Worm (Caenorhabditis elegans) whole organism, L4 larva: ENCODE data around the gene srd-1.

Source experiments
- F10B5.3 ChIP-seq: sonication (generic microtip); optimal IDR thresholded peaks from 2 replicates; lab custom pipeline; 2016; ENCODE audit warnings: mild to moderate bottlenecking, missing genetic modification characterization, missing compliant biosample characterization
- Y48G9A.11 ChIP-seq: fragments of 200-800 bp; sonication (Bioruptor generic); IDR thresholded peaks from 2 replicates; pipeline ENCODE4 v1.3.6; 2022; ENCODE audit warnings: missing genetic modification reagents, missing genetic modification characterization, missing compliant biosample characterization
- aha-1 ChIP-seq: fragments of 150-350 bp; peaks from one replicate; lab custom pipeline; 2014; ENCODE audit warnings: missing biosample characterization, missing genetic modification characterization
- aly-2 ChIP-seq: sonication (generic microtip); optimal IDR thresholded peaks from 2 replicates; lab custom pipeline; 2018; ENCODE audit warnings: missing biosample characterization, missing genetic modification characterization
- attf-4 ChIP-seq: sonication (generic microtip); optimal IDR thresholded peaks from 3 replicates; lab custom pipeline; 2017; ENCODE audit warnings: missing biosample characterization, missing genetic modification characterization
- ceh-20 ChIP-seq: fragments of 200-800 bp; sonication (Bioruptor generic); IDR thresholded peaks from 2 replicates; pipeline ENCODE4 v1.3.6; 2022; ENCODE audit warnings: missing genetic modification reagents, missing genetic modification characterization, missing compliant biosample characterization
- ceh-44 ChIP-seq: fragments of 200-800 bp; sonication (Bioruptor generic); IDR thresholded peaks from 2 replicates; pipeline ENCODE4 v1.3.6; 2022; ENCODE audit warnings: missing genetic modification reagents, missing genetic modification characterization, missing compliant biosample characterization
- ceh-62 ChIP-seq: sonication (generic microtip); optimal IDR thresholded peaks from 2 replicates; lab custom pipeline; 2017; ENCODE audit warnings: missing biosample characterization, missing genetic modification characterization
- daf-16 ChIP-seq, 3 experiments: sonication (generic microtip); optimal IDR thresholded peaks; 2 replicates each; lab custom pipeline; 2016 to 2017; ENCODE audit warnings: missing genetic modification characterization in 3 of 3, missing genetic modification reagents in 3 of 3, mild to moderate bottlenecking in 2 of 3, missing compliant biosample characterization in 2 of 3, missing biosample characterization in 1 of 3, moderate library complexity in 1 of 3
- dve-1 ChIP-seq: sonication (generic microtip); optimal IDR thresholded peaks from 2 replicates; lab custom pipeline; 2017; ENCODE audit warnings: antibody characterized with exemption, mild to moderate bottlenecking, missing genetic modification characterization, missing compliant biosample characterization; ENCODE audit not compliant: insufficient read depth
- fos-1 ChIP-seq: fragments of 150-350 bp; optimal IDR thresholded peaks from 2 replicates; lab custom pipeline; 2014; ENCODE audit warnings: missing biosample characterization, missing genetic modification characterization
- gei-8 ChIP-seq: fragments of 200-800 bp; sonication (Bioruptor generic); optimal IDR thresholded peaks from 2 replicates; lab custom pipeline; 2018; ENCODE audit warnings: mild to moderate bottlenecking, missing genetic modification characterization, missing compliant biosample characterization
- hlh-11 ChIP-seq: fragments of 200-800 bp; sonication (Bioruptor generic); optimal IDR thresholded peaks from 2 replicates; lab custom pipeline; 2018; ENCODE audit warnings: mild to moderate bottlenecking, missing genetic modification characterization, missing compliant biosample characterization
- jun-1 ChIP-seq: fragments of 150-350 bp; optimal IDR thresholded peaks from 2 replicates; lab custom pipeline; 2014; ENCODE audit warnings: missing biosample characterization, missing genetic modification reagents, missing genetic modification characterization
- lim-7 ChIP-seq: fragments of 200-800 bp; sonication (Bioruptor generic); IDR thresholded peaks from 2 replicates; pipeline ENCODE4 v1.3.6; 2022; ENCODE audit warnings: missing genetic modification characterization, missing compliant biosample characterization
- lin-13 ChIP-seq: fragments of 150-350 bp; optimal IDR thresholded peaks from 2 replicates; lab custom pipeline; 2014; ENCODE audit warnings: missing biosample characterization, missing genetic modification reagents, missing genetic modification characterization
- lin-39 ChIP-seq: fragments of 150-350 bp; optimal IDR thresholded peaks from 2 replicates; lab custom pipeline; 2014; ENCODE audit warnings: missing biosample characterization, missing genetic modification reagents, missing genetic modification characterization
- mep-1 ChIP-seq: fragments of 150-350 bp; sonication (generic microtip); optimal IDR thresholded peaks from 3 replicates; lab custom pipeline; 2014; ENCODE audit warnings: missing biosample characterization, missing genetic modification characterization
- nhr-102 ChIP-seq: sonication (generic microtip); optimal IDR thresholded peaks from 2 replicates; lab custom pipeline; 2016; ENCODE audit warnings: mild to moderate bottlenecking, missing genetic modification characterization, moderate library complexity, missing compliant biosample characterization
- nhr-11 ChIP-seq: fragments of 150-350 bp; optimal IDR thresholded peaks from 2 replicates; lab custom pipeline; 2014; ENCODE audit warnings: missing biosample characterization, missing genetic modification characterization
- nhr-111 ChIP-seq: fragments of 200-800 bp; sonication (Bioruptor generic); optimal IDR thresholded peaks from 2 replicates; lab custom pipeline; 2018; ENCODE audit warnings: mild to moderate bottlenecking, missing genetic modification characterization, missing compliant biosample characterization
- nhr-42 ChIP-seq: fragments of 200-800 bp; sonication (Bioruptor generic); IDR thresholded peaks from 2 replicates; pipeline ENCODE4 v1.3.6; 2022; ENCODE audit warnings: missing genetic modification characterization, missing compliant biosample characterization
- nhr-6 ChIP-seq: fragments of 150-350 bp; optimal IDR thresholded peaks from 2 replicates; lab custom pipeline; 2014; ENCODE audit warnings: missing biosample characterization, missing genetic modification characterization
- nhr-76 ChIP-seq: fragments of 150-350 bp; optimal IDR thresholded peaks from 2 replicates; lab custom pipeline; 2014; ENCODE audit warnings: missing biosample characterization, missing genetic modification characterization
- php-3 ChIP-seq: fragments of 200-800 bp; sonication (Bioruptor generic); IDR thresholded peaks from 2 replicates; pipeline ENCODE4 v1.3.6; 2022; ENCODE audit warnings: missing genetic modification reagents, missing genetic modification characterization, missing compliant biosample characterization
- pqm-1 ChIP-seq: sonication (generic microtip); optimal IDR thresholded peaks from 2 replicates; lab custom pipeline; 2017; ENCODE audit warnings: missing biosample characterization, missing genetic modification characterization
- saeg-2 ChIP-seq: fragments of 200-800 bp; sonication (Bioruptor generic); IDR thresholded peaks from 2 replicates; pipeline ENCODE4 v1.3.6; 2022; ENCODE audit warnings: missing genetic modification reagents, missing genetic modification characterization, missing compliant biosample characterization
- skn-1 ChIP-seq: fragments of 150-350 bp; optimal IDR thresholded peaks from 2 replicates; lab custom pipeline; 2014; ENCODE audit warnings: missing biosample characterization, missing genetic modification characterization
- snpc-1.2 ChIP-seq: fragments of 200-800 bp; sonication (Bioruptor generic); IDR thresholded peaks from 2 replicates; pipeline ENCODE4 v1.3.6; 2022; ENCODE audit warnings: missing genetic modification reagents, missing genetic modification characterization, missing compliant biosample characterization
- tra-1 ChIP-seq: fragments of 200-800 bp; sonication (Bioruptor generic); IDR thresholded peaks from 2 replicates; pipeline ENCODE4 v1.3.6; 2022; ENCODE audit warnings: missing genetic modification reagents, missing genetic modification characterization, missing compliant biosample characterization
- unc-62 ChIP-seq, 3 experiments: fragments of 150-350 bp in 1 of 3; sonication (generic microtip); optimal IDR thresholded peaks in 2 of 3; peaks in 1 of 3; 1 replicate in 1 of 3; 2 replicates in 2 of 3; lab custom pipeline; 2014 to 2017; ENCODE audit warnings: missing biosample characterization in 3 of 3, missing genetic modification characterization in 3 of 3, missing genetic modification reagents in 3 of 3, missing genotype in 1 of 3
- vab-7 ChIP-seq: fragments of 200-800 bp; sonication (Bioruptor generic); IDR thresholded peaks from 2 replicates; pipeline ENCODE4 v1.3.6; 2022; ENCODE audit warnings: missing genetic modification reagents, missing genetic modification characterization, missing compliant biosample characterization
- zfp-2 ChIP-seq: sonication (generic microtip); optimal IDR thresholded peaks from 2 replicates; lab custom pipeline; 2016; ENCODE audit warnings: mild to moderate bottlenecking, missing genetic modification characterization, missing compliant biosample characterization

The srd-1 gene

ce11 chrII:10167731-10168130, 14.8 kb downstream of the srd-1 start:
- TF ChIP-seq jun-1 (tag; lab: Kevin White, UChicago) (no peak), fos-1 (tag; lab: Kevin White, UChicago) (no peak), hlh-11 (no peak), nhr-76 (tag; lab: Kevin White, UChicago) (no peak), ceh-62 (tag; lab: Kevin White, UChicago) (no peak), Y48G9A.11 (GFP tag; lab: Robert Waterston, UW) (no peak), ceh-20 (GFP tag; lab: Robert Waterston, UW) (no peak), tra-1 (GFP tag; lab: Robert Waterston, UW) (no peak), gei-8 (GFP tag; lab: Kevin White, UChicago) (no peak), F10B5.3 (tag; lab: Kevin White, UChicago) (no peak), pqm-1 (tag; lab: Kevin White, UChicago) (no peak), nhr-102 (no peak), aha-1 (tag; lab: Kevin White, UChicago) (no peak), lin-39 (tag; lab: Kevin White, UChicago) (no peak), nhr-6 (tag; lab: Kevin White, UChicago) (no peak), lim-7 (GFP tag; lab: Robert Waterston, UW) (no peak), attf-4 (tag; lab: Kevin White, UChicago) (no peak), lin-13 (no peak)
- TF ChIP-seq, all 104 proteins: peak for 0

ce11 chrII:10166365-10166764, 16.2 kb downstream of the srd-1 start:
- TF ChIP-seq unc-62 (GFP tag; optimal IDR thresholded peaks at IDR 0.05 in 1 of 2; lab: Kevin White, UChicago) (peak in 1 of 2 experiments; percentile 29), unc-62 (tag; optimal IDR thresholded peaks at IDR 0.05; lab: Kevin White, UChicago) (no peak), ceh-44 (GFP tag; lab: Robert Waterston, UW) (no peak)

ce11 chrII:10164137-10164536, 18.4 kb downstream of the srd-1 start:
- TF ChIP-seq zfp-2 (no peak), aha-1 (tag; lab: Kevin White, UChicago) (peak; percentile 66)

ce11 chrII:10162785-10163184, 19.7 kb downstream of the srd-1 start:
- TF ChIP-seq nhr-11 (tag; lab: Kevin White, UChicago) (peak; percentile 24), nhr-42 (GFP tag; lab: Robert Waterston, UW) (no peak)

- TF ChIP-seq nhr-111 (GFP tag; lab: Kevin White, UChicago) = no peak
- TF ChIP-seq aly-2 = no peak
- TF ChIP-seq dve-1 (tag; lab: Kevin White, UChicago) = no peak
- no peak for TF ChIP-seq ceh-62 (tag; lab: Kevin White, UChicago)
- no peak for TF ChIP-seq saeg-2
- no peak for TF ChIP-seq daf-16 (GFP tag; optimal IDR thresholded peaks at IDR 0.05; lab: Kevin White, UChicago)
- no peak for TF ChIP-seq daf-16 (tag; optimal IDR thresholded peaks at IDR 0.05; lab: Kevin White, UChicago)
- TF ChIP-seq snpc-1.2 = no peak
- no peak for TF ChIP-seq vab-7 (GFP tag; lab: Robert Waterston, UW)
- no peak for TF ChIP-seq skn-1 (tag; lab: Kevin White, UChicago)
- TF ChIP-seq attf-4 (tag; lab: Kevin White, UChicago) = no peak
- TF ChIP-seq mep-1 = no peak
- no peak for TF ChIP-seq php-3 (GFP tag; lab: Robert Waterston, UW)
Observed at ce11 chrII:10155106-10155505, 27.4 kb downstream of the srd-1 start, which contains the start of gene nlp-63. nlp-63 (plus strand) TSS chrII:10155406.
